Fruit fly (Drosophila melanogaster): ENCODE results near the gene Akt.

dm6 chr3R:16049369-16049768 lies 49.7 kb upstream of the Akt start, which contains the start of the genes IKKbeta and CG5013:
- TF ChIP-seq CG8478 (optimal IDR thresholded peaks at IDR 0.05) (no peak), CTCF (optimal IDR thresholded peaks at IDR 0.05) (peak in 1 of 2 experiments; percentile 19)

Measured in S2 (cell line).